Worm (Caenorhabditis elegans): Measurements from ENCODE around the gene BE0003N10.6.

BE0003N10.6 gene

DNA sequence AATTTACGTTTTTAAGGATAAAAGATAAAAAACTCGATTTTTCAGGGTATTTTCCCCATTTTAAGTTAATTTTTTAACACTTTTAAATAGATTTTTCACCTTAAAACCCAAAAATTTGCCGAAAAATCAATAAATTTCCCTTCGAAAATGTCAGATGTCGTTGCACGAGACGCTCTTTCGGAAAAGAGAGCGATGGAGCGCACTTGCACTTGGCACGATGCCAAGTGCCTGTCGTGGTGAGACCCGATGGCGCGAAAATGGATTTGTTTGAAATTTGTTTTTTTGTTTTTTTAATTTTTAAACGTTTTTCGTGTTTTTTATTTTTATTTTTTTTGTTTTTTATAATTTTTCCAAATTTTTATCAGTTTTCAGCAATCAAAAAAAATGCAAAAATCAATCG, 20.7 kb upstream of the BE0003N10.6 start, which contains the start of the genes rab-18 and kbp-4 (continued):
- TF ChIP-seq efl-1 (optimal IDR thresholded peaks at IDR 0.05) = peak; percentile 98 to 99
- TF ChIP-seq efl-1 (GFP tag; optimal IDR thresholded peaks at IDR 0.05 in 1 of 2) = peak; percentile 96 to 99
- TF ChIP-seq lir-3 (tag; optimal IDR thresholded peaks at IDR 0.05; ENCODE audit: poor library complexity) = no peak
- peak; percentile 70 for TF ChIP-seq sup-37 (GFP tag; optimal IDR thresholded peaks at IDR 0.05)
- TF ChIP-seq C16A3.4 (tag; optimal IDR thresholded peaks at IDR 0.05) = peak; percentile 99
- peak; percentile 97 to 99 for TF ChIP-seq lin-35 (GFP tag; optimal IDR thresholded peaks at IDR 0.05)
- TF ChIP-seq ets-5 (GFP tag; IDR thresholded peaks at IDR 0.05) = no peak
- TF ChIP-seq ztf-11 (tag; optimal IDR thresholded peaks at IDR 0.05) = peak in 1 of 2 experiments; percentile 69
- TF ChIP-seq aly-2 (tag; optimal IDR thresholded peaks at IDR 0.05) = peak; percentile 62
- TF ChIP-seq egl-27 (tag; optimal IDR thresholded peaks at IDR 0.05) = no peak
- peak; percentile 30; the same call in 1 of the 2 replicates for TF ChIP-seq unc-98 (GFP tag; IDR thresholded peaks at IDR 0.05)
- TF ChIP-seq sox-4 (tag; optimal IDR thresholded peaks at IDR 0.05) = no peak
- TF ChIP-seq ceh-63 (GFP tag; optimal IDR thresholded peaks at IDR 0.05) = no peak
- TF ChIP-seq isw-1 (GFP tag; IDR thresholded peaks at IDR 0.05) = peak; percentile 90
- TF ChIP-seq nhr-85 (tag) = peak; percentile 96
- no peak for TF ChIP-seq tlp-1 (tag; optimal IDR thresholded peaks at IDR 0.05)
- peak; percentile 96 to 97 for TF ChIP-seq lsy-2 (tag; optimal IDR thresholded peaks at IDR 0.05)
- peak; percentile 92 for TF ChIP-seq nhr-90 (tag; optimal IDR thresholded peaks at IDR 0.05; ENCODE audit: poor library complexity)
- TF ChIP-seq nhr-20 (tag; optimal IDR thresholded peaks at IDR 0.05) = peak; percentile 95
- TF ChIP-seq dsc-1 (tag; optimal IDR thresholded peaks at IDR 0.05) = no peak
- no peak for TF ChIP-seq ces-1 (GFP tag; optimal IDR thresholded peaks at IDR 0.05)
- no peak for TF ChIP-seq efl-3 (GFP tag; optimal IDR thresholded peaks at IDR 0.05)
- TF ChIP-seq fos-1 (tag; optimal IDR thresholded peaks at IDR 0.05) = peak; percentile 86
- TF ChIP-seq lin-13 (GFP tag; optimal IDR thresholded peaks at IDR 0.05) = peak; percentile 96
- peak; percentile 86 for TF ChIP-seq nhr-77 (tag; optimal IDR thresholded peaks at IDR 0.05)
- peak; percentile 60 for TF ChIP-seq nhr-11 (tag; optimal IDR thresholded peaks at IDR 0.05)
- peak; percentile 60 for TF ChIP-seq fkh-10 (GFP tag; optimal IDR thresholded peaks at IDR 0.05)
- TF ChIP-seq swsn-7 (tag; optimal IDR thresholded peaks at IDR 0.05) = peak; percentile 95
- no peak for TF ChIP-seq hlh-4 (tag; optimal IDR thresholded peaks at IDR 0.05)
- peak; percentile 94 for TF ChIP-seq nhr-19 (GFP tag; conservative IDR thresholded peaks at IDR 0.05)
- TF ChIP-seq nhr-47 (tag; optimal IDR thresholded peaks at IDR 0.05) = peak; percentile 97
- peak; percentile 78 for TF ChIP-seq lin-39 (tag; optimal IDR thresholded peaks at IDR 0.05)
- TF ChIP-seq pax-3 (tag; optimal IDR thresholded peaks at IDR 0.05) = peak; percentile 79
- TF ChIP-seq egl-13 (tag; optimal IDR thresholded peaks at IDR 0.05) = peak; percentile 89
- no peak for TF ChIP-seq unc-30 (tag; optimal IDR thresholded peaks at IDR 0.05)
- peak; percentile 36; the same call in 1 of the 2 replicates for TF ChIP-seq mab-9 (GFP tag; IDR thresholded peaks at IDR 0.05)
- TF ChIP-seq unc-130 (tag; optimal IDR thresholded peaks at IDR 0.05) = peak; percentile 97
- peak; percentile 88 for TF ChIP-seq nhr-237 (tag; optimal IDR thresholded peaks at IDR 0.05)
- peak; percentile 79 for TF ChIP-seq jun-1 (tag; optimal IDR thresholded peaks at IDR 0.05)
- peak; percentile 94 for TF ChIP-seq unc-86 (tag; optimal IDR thresholded peaks at IDR 0.05)
- peak; percentile 97 for TF ChIP-seq lin-14 (GFP tag; optimal IDR thresholded peaks at IDR 0.05)
- TF ChIP-seq pqm-1 (tag; optimal IDR thresholded peaks at IDR 0.05) = no peak
- peak; percentile 86 for TF ChIP-seq mef-2 (tag; optimal IDR thresholded peaks at IDR 0.05)
- peak; percentile 93 for TF ChIP-seq tbx-2 (tag; optimal IDR thresholded peaks at IDR 0.05)
- TF ChIP-seq sptf-1 (tag; optimal IDR thresholded peaks at IDR 0.05) = no peak
- TF ChIP-seq ceh-90 (tag; optimal IDR thresholded peaks at IDR 0.05) = no peak
- peak; percentile 95 for TF ChIP-seq ztf-4 (tag; optimal IDR thresholded peaks at IDR 0.05)
- peak; percentile 96 for TF ChIP-seq fkh-8 (tag; optimal IDR thresholded peaks at IDR 0.05)
- TF ChIP-seq mdl-1 (tag; optimal IDR thresholded peaks at IDR 0.05) = peak in 1 of 2 experiments; percentile 97
- peak; percentile 97 for TF ChIP-seq xbp-1 (tag; optimal IDR thresholded peaks at IDR 0.05)
- no peak for TF ChIP-seq nhr-84 (tag; optimal IDR thresholded peaks at IDR 0.05)
- peak; percentile 78 for TF ChIP-seq irx-1 (tag; optimal IDR thresholded peaks at IDR 0.05)
- peak; percentile 91 for TF ChIP-seq blmp-1 (tag; optimal IDR thresholded peaks at IDR 0.05)
- no peak for TF ChIP-seq unc-62 (GFP tag; optimal IDR thresholded peaks at IDR 0.05)

Data from whole organism, L1 larva.